Worm (Caenorhabditis elegans): ENCODE measurements around the gene B0564.2.

ce11 chrIV:13071445-13071844 lies 36.0 kb upstream of the B0564.2 start, which contains the start of gene scl-8:
- TF ChIP-seq ztf-11 (tag; optimal IDR thresholded peaks at IDR 0.05): no peak
- TF ChIP-seq php-3 (GFP tag; IDR thresholded peaks at IDR 0.05): no peak
- no peak for TF ChIP-seq skn-1 (tag; optimal IDR thresholded peaks at IDR 0.05)
- TF ChIP-seq ceh-44 (GFP tag; IDR thresholded peaks at IDR 0.05): no peak
- TF ChIP-seq pqm-1 (tag; optimal IDR thresholded peaks at IDR 0.05): no peak
- no peak for TF ChIP-seq nhr-10 (tag; optimal IDR thresholded peaks at IDR 0.05)
- no peak for TF ChIP-seq mxl-3 (GFP tag; optimal IDR thresholded peaks at IDR 0.05)
- TF ChIP-seq dve-1 (tag; optimal IDR thresholded peaks at IDR 0.05; ENCODE audit: insufficient read depth): no peak
- no peak for TF ChIP-seq spr-3 (GFP tag; optimal IDR thresholded peaks at IDR 0.05)
- TF ChIP-seq ztf-7 (tag; optimal IDR thresholded peaks at IDR 0.05): no peak
- no peak for TF ChIP-seq ctbp-1 (GFP tag; IDR thresholded peaks at IDR 0.05)
- TF ChIP-seq vab-7 (GFP tag; IDR thresholded peaks at IDR 0.05): no peak
- no peak for TF ChIP-seq snpc-4 (tag; optimal IDR thresholded peaks at IDR 0.05)
